Worm (Caenorhabditis elegans): ENCODE measurements around the gene fut-8.
A peak's percentile ranks its signal among the peaks of the same experiment; 100 is the strongest.

fut-8 gene

DNA sequence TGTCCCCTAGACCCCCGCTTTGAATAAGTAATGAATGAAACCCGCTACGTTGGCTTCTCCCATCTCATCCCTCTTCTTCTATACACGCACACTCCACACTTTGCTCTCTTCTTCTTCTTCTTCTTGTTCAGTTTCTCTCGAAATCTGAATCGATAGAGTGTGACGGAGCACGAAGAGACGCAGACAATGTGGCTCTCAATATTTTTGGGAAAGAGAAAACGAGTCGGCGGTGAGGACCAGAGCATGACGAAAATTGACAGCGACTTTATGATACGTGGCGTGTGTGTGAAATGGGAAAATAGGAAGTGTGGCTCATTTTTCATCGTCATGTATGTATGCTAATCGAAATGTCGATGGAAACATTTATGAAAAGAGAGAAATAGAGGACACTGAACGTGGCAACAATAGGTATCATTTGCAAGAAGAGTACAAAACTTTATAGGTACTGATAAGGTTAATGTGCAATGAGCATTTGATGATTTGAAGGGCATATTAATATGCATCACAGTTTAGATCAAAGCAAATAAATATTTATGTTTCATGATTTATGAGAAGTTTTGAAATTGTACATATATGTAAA is 1.3 kb upstream of the fut-8 start:
- TF ChIP-seq zag-1 (tag; optimal IDR thresholded peaks at IDR 0.05) (peak; percentile 80), mab-5 (tag; optimal IDR thresholded peaks at IDR 0.05) (peak; percentile 44), nhr-129 (tag; optimal IDR thresholded peaks at IDR 0.05) (peak; percentile 86), sma-3 (GFP tag; optimal IDR thresholded peaks at IDR 0.05) (no peak), nhr-10 (tag; optimal IDR thresholded peaks at IDR 0.05) (no peak), nhr-6 (tag; optimal IDR thresholded peaks at IDR 0.05) (peak; percentile 58), nhr-23 (tag; optimal IDR thresholded peaks at IDR 0.05) (no peak), aly-2 (tag; optimal IDR thresholded peaks at IDR 0.05) (no peak), snpc-4 (tag; optimal IDR thresholded peaks at IDR 0.05) (no peak), ZK546.5 (tag; optimal IDR thresholded peaks at IDR 0.05) (no peak), mbf-1 (tag; optimal IDR thresholded peaks at IDR 0.05) (no peak), unc-39 (tag; optimal IDR thresholded peaks at IDR 0.05) (no peak), fos-1 (tag; optimal IDR thresholded peaks at IDR 0.05) (no peak), ceh-82 (tag; optimal IDR thresholded peaks at IDR 0.05) (no peak), egl-27 (tag; optimal IDR thresholded peaks at IDR 0.05) (peak; percentile 48), ztf-4 (tag; optimal IDR thresholded peaks at IDR 0.05) (no peak), ztf-1 (GFP tag; conservative IDR thresholded peaks at IDR 0.05) (no peak), F13H6.1 (tag; optimal IDR thresholded peaks at IDR 0.05) (peak; percentile 67), nhr-11 (tag; optimal IDR thresholded peaks at IDR 0.05) (no peak), nhr-77 (tag; optimal IDR thresholded peaks at IDR 0.05) (no peak), lin-39 (tag; optimal IDR thresholded peaks at IDR 0.05) (no peak), unc-55 (GFP tag; optimal IDR thresholded peaks at IDR 0.05) (peak; percentile 83), elt-1 (tag; optimal IDR thresholded peaks at IDR 0.05) (no peak), Y55F3AM.14 (GFP tag; optimal IDR thresholded peaks at IDR 0.05) (no peak), blmp-1 (tag; optimal IDR thresholded peaks at IDR 0.05; ENCODE audit: insufficient read depth) (no peak), elt-3 (tag; optimal IDR thresholded peaks at IDR 0.05) (no peak), C34F6.9 (tag; optimal IDR thresholded peaks at IDR 0.05) (peak; percentile 84), crh-2 (tag; optimal IDR thresholded peaks at IDR 0.05) (peak; percentile 94), lin-13 (GFP tag; optimal IDR thresholded peaks at IDR 0.05) (peak; percentile 30), R02D3.7 (tag; optimal IDR thresholded peaks at IDR 0.05) (no peak), lsy-2 (tag; optimal IDR thresholded peaks at IDR 0.05) (peak in 1 of 2 experiments; percentile 66), sma-9 (GFP tag; optimal IDR thresholded peaks at IDR 0.05) (peak; percentile 2), sma-9 (tag; optimal IDR thresholded peaks at IDR 0.05) (no peak), ama-1 (optimal IDR thresholded peaks at IDR 0.05) (no peak), mdl-1 (tag; optimal IDR thresholded peaks at IDR 0.05) (peak in 1 of 2 experiments; percentile 46)

DNA sequence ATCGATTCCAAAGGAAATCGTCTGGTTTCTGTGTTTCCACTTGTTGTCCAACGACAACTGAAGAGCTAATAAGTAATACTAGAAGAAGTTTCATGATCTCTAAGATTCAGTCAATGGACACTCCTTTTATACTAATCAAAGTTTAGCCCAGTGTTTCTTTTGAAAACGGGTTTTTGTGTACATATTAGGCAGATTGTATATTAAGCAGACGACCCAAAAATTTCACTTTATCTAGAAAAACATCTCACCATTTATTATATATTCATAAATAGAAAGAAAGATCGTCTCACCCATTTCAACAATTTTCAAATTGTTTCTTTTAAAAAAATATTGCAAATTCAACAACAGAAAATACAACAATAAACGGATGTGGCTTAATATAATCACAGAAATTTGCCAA is 3.5 kb downstream of the fut-8 start, which contains the start of gene C10F3.7:
TSS of gene C10F3.7 (minus strand) at position 101 of the 400 bp plus-strand sequence.
- TF ChIP-seq mab-5 (tag; optimal IDR thresholded peaks at IDR 0.05) = no peak
- TF ChIP-seq nhr-12 (tag; optimal IDR thresholded peaks at IDR 0.05) = no peak
- no peak for TF ChIP-seq fos-1 (tag; optimal IDR thresholded peaks at IDR 0.05)
- TF ChIP-seq dmd-4 (tag; optimal IDR thresholded peaks at IDR 0.05) = no peak
- TF ChIP-seq sem-4 (tag; optimal IDR thresholded peaks at IDR 0.05) = no peak
- no peak for TF ChIP-seq sma-3 (GFP tag; optimal IDR thresholded peaks at IDR 0.05)
- TF ChIP-seq F13H6.1 (tag; optimal IDR thresholded peaks at IDR 0.05) = no peak
- TF ChIP-seq zag-1 (tag; optimal IDR thresholded peaks at IDR 0.05) = no peak
- no peak for TF ChIP-seq nhr-23 (tag; optimal IDR thresholded peaks at IDR 0.05)
- no peak for TF ChIP-seq nhr-6 (tag; optimal IDR thresholded peaks at IDR 0.05)
- no peak for TF ChIP-seq lin-39 (tag; optimal IDR thresholded peaks at IDR 0.05)
- TF ChIP-seq unc-62 (GFP tag; optimal IDR thresholded peaks at IDR 0.05) = no peak
- no peak for TF ChIP-seq gmeb-1 (tag; optimal IDR thresholded peaks at IDR 0.05)
- TF ChIP-seq elt-3 (tag; optimal IDR thresholded peaks at IDR 0.05) = no peak
- no peak for TF ChIP-seq egl-27 (tag; optimal IDR thresholded peaks at IDR 0.05)
- TF ChIP-seq nhr-237 (tag; optimal IDR thresholded peaks at IDR 0.05) = no peak
- TF ChIP-seq ceh-16 (tag; optimal IDR thresholded peaks at IDR 0.05) = no peak
- no peak for TF ChIP-seq unc-55 (GFP tag; optimal IDR thresholded peaks at IDR 0.05)

DNA sequence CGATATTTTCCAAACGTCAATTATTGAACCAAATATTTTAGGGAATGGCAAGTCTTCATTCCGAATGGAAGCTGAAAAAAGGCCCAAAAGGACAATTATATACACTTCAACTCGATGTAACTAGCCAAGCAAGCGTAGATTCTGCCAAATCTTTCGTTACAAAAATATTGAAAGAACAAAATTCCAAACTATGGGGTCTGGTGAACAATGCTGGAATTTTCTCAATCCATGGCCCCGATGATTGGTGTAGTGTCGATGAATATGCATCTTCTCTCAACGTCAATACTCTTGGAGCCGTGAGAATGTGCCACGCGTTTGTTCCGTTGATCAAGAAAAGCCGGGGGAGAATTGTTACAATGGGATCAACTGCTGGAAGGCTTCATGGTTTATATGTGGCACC is 6.0 kb downstream of the fut-8 start:
- TF ChIP-seq lin-13 (GFP tag; optimal IDR thresholded peaks at IDR 0.05) = no peak

All from whole organism, L2 larva.